Worm (Caenorhabditis elegans): Measurements from ENCODE around the gene K08C7.7.
"Not testable (repeated sequence)": the region's sequence is repeated elsewhere in the genome, so short reads cannot be mapped to it uniquely, and the experiment has no call there.

Gene K08C7.7

DNA sequence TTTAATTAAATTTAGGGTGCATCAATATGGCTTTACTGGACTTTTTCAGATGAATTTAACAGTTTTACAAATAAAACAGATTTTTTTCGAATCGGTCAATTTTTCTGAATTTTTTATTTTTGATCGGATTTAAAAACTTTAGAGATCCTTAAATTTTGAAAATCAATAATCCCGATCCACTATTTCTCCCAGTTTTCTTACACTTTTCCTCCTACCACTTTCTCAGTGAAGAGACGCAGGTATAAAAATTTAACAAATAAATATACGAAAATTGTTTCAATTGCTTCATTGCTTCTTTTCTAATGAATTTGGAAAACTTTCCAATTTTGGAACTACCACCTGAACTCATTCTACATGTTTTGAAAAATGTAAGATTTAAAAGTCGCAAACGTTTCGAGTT is at the start of gene K08C7.7:
Gene K08C7.7, plus strand, starts transcription at position 301 of the 400 bp plus-strand sequence.
- TF ChIP-seq dao-5 (tag; optimal IDR thresholded peaks at IDR 0.05) (no peak), him-1 (tag; optimal IDR thresholded peaks at IDR 0.05) (no peak), W03F9.2 (tag; optimal IDR thresholded peaks at IDR 0.05) (no peak)

DNA sequence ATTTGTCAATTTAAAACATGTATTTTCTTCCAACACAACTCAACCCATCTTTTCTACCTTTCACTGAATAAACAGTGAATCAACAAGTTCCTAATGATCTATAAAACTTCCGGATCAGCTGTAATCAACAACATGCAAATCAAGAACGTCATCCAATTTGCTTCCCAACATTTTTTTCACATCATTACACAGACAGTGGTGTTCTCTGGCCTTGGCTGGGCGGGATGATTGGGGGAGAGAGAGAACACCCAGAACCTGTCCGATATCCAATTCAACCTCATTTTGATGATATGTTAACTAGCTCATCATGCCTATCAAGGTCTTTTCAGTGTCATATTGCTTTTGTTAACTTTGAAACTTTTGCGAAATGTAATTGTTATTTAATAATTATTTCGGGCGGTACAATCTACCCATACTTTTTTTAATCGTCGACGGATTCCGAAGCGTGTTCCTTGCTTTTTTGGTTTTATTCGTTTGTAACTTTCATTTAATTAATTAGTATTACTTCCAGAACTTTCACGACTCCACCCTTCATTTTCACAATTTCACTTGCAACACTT is 49.2 kb upstream of the K08C7.7 start, which contains the start of gene ptr-14:
Gene ptr-14, plus strand, starts transcription at position 510 of the 560 bp plus-strand sequence.
- TF ChIP-seq him-1 (tag; optimal IDR thresholded peaks at IDR 0.05): no peak
- TF ChIP-seq dao-5 (tag; optimal IDR thresholded peaks at IDR 0.05): no peak
- TF ChIP-seq W03F9.2 (tag; optimal IDR thresholded peaks at IDR 0.05): no peak

DNA sequence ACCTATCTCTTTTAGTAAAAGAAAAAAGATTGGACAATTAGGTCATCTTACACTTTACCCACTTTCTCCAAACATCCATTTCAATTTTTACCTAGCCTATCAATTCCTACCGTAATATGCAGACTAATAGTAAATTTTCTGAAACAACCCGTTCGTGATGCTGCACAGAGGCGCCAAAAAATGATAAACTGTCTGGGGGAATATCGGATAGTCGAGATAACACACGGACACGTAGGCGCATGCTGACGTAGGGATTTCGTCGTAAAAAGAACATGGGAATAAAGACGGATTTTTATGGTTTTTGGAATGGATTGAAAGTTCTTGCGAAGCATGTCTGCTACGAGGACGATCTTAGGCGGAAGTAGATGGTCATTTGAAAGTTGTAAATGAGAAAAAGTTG is 47.9 kb upstream of the K08C7.7 start:
- TF ChIP-seq W03F9.2 (tag; optimal IDR thresholded peaks at IDR 0.05) (no peak), dao-5 (tag; optimal IDR thresholded peaks at IDR 0.05) (no peak), him-1 (tag; optimal IDR thresholded peaks at IDR 0.05) (no peak)

DNA sequence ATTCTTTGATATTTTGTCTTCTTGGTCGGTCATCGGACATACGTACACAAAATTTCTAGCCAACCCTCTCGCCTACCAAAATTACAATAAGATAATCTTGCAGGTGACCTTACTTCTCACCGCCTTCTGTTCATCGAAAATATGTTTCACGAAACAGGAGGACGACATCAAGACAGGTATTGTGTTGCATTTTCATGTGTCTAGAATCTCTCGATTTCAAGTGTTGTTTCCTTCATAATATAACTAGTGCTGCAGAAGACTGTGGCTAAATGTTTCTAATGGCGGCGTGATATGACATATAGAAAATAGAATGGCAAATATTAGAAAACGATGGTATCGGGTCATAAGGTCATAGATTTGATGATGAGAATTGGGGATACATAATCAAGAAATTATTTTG is 47.1 kb upstream of the K08C7.7 start:
- no peak for TF ChIP-seq him-1 (tag; optimal IDR thresholded peaks at IDR 0.05)
- TF ChIP-seq W03F9.2 (tag; optimal IDR thresholded peaks at IDR 0.05): no peak
- no peak for TF ChIP-seq dao-5 (tag; optimal IDR thresholded peaks at IDR 0.05)

DNA sequence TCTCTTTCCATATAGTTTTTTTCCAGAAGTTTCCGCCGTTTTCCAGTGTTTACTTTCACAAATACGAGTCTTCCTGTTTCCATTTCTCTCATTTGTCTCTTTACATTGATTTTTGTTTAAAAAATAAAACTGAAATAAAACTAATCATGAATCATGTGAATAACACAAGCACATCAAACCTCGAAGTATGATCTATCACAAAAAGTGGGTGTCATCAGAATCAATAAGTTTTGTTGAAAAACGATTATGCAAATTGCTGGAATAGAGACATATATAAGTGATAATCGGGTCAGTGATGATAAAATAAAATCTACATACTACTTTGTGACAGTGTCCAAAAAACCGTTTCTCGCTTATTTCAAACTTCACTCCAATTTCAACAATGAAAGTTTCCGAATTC is 43.4 kb upstream of the K08C7.7 start, which contains the start of gene R09H10.7:
Gene R09H10.7, plus strand, starts transcription at position 301 of the 400 bp plus-strand sequence.
- TF ChIP-seq dao-5 (tag; optimal IDR thresholded peaks at IDR 0.05) (no peak), W03F9.2 (tag; optimal IDR thresholded peaks at IDR 0.05) (no peak), him-1 (tag; optimal IDR thresholded peaks at IDR 0.05) (no peak)

DNA sequence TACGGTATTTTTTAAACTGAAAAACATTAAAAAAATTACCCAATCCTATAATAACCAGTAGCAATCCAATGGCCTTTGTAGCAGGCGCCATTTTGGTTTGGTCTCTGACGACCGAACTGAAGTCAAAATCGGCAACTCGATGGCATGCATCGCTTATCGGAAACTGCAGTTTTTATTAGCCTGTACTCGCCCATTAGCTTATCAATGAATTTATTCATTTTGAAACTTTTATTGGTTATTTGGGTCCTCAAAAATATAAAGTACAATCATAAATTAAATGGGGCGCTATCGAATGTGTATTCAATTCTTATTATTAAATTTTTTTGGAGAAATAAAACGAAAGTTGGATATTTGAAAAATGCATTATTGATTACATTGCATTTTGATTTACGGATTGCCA is 35.5 kb upstream of the K08C7.7 start, which contains the start of gene R09H10.5:
Gene R09H10.5, minus strand, starts transcription at position 106 of the 400 bp plus-strand sequence.
- TF ChIP-seq W03F9.2 (tag; optimal IDR thresholded peaks at IDR 0.05) (no peak), him-1 (tag; optimal IDR thresholded peaks at IDR 0.05) (no peak), dao-5 (tag; optimal IDR thresholded peaks at IDR 0.05) (no peak)

DNA sequence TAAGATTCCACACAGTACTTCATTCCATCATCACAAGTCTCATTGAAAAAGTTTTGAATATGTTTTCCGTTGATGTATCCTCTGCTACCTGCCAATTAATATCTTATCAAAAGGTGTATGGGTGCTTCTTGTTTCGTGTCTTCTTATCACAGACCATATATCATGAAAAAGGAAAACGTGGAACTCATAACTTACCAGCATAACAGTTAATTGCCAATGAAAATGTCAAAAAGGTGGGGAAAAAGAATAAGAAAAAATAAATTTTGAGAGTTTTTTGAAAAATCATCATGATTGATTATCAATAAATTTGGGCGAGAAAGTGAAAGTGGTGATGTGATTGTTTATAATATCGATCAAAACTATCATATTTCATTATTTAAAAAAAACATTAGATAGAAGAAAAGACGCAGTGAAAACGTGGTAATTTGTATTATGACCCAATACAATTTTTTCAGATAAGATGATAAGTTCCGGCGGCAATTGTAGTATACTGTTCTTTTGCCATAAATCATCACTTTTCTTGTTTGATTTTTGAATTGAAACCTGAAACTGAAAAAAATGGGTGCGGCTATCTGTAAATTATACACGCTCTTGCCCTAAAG is 33.2 kb upstream of the K08C7.7 start, which contains the start of gene F56C4.4:
Gene F56C4.4, minus strand, starts transcription at position 315 of the 602 bp plus-strand sequence.
- no peak for TF ChIP-seq him-1 (tag; optimal IDR thresholded peaks at IDR 0.05)
- no peak for TF ChIP-seq dao-5 (tag; optimal IDR thresholded peaks at IDR 0.05)
- TF ChIP-seq W03F9.2 (tag; optimal IDR thresholded peaks at IDR 0.05): no peak

DNA sequence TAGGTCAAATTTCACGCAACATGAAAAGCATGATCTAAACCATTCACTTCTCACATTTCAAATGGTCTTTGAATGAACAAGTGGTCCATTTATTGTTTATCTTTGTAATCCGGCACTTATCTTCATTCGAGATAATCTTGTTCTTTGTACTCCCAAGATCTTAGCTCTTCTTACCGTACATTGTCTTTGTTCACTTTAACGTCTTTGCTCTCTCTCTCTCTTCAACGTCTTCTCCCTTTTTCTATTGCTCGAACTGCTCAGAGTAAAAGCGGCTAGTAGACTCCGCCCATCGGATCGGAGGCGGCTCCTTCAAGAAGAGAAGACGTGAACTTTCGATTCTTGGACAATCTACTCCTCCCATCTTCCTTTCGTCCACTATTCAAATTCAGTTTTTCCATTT is 27.6 kb upstream of the K08C7.7 start, which contains the start of gene F56C4.1:
Gene F56C4.1, plus strand, starts transcription at position 301 of the 400 bp plus-strand sequence.
- TF ChIP-seq him-1 (tag; optimal IDR thresholded peaks at IDR 0.05): no peak
- no peak for TF ChIP-seq dao-5 (tag; optimal IDR thresholded peaks at IDR 0.05)
- no peak for TF ChIP-seq W03F9.2 (tag; optimal IDR thresholded peaks at IDR 0.05)

DNA sequence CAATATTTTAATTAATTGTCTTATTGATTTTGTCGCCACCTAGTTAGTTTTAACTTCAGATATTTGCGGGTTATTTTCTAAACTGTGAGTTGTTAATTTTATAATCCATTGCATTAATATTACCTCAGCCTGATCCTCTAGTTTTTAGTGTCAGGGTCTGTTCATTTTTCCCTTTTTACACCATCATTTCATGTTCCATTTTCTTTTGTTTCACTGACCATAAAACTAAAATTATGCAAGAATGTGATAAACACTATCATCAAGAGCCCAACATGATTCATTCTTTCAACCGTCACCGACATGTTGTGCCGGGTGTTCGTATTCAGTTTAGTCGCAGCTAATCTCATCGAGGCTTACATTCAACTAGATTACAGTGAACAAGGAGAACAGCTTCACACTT is 25.3 kb upstream of the K08C7.7 start, which contains the start of gene F56C4.2:
Gene F56C4.2, plus strand, starts transcription at position 301 of the 400 bp plus-strand sequence.
- TF ChIP-seq dao-5 (tag; optimal IDR thresholded peaks at IDR 0.05) (no peak), W03F9.2 (tag; optimal IDR thresholded peaks at IDR 0.05) (no peak), him-1 (tag; optimal IDR thresholded peaks at IDR 0.05) (no peak)

DNA sequence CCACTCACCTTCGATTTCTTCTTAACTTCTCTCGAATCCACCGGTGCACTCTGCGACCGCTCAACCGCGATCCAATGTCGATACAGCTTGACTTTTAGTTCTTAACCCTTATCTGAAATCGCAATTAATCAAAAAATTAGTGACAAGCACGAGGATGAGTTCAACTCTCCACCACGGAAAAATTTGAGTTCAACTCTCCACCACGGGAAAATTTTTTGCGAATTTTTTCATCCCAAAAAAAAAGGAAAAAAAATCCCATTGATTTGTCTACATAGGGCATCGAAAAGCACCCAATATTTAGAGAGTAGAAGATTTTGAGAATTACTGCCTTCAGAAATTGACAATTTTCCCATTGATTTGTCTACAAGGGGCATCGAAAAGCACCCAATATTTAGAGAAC is 10.2 kb upstream of the K08C7.7 start, which contains the start of gene glb-19:
Gene glb-19, minus strand, starts transcription at position 101 of the 400 bp plus-strand sequence.
- not testable (repeated sequence) for TF ChIP-seq dao-5, him-1, W03F9.2 (tag; optimal IDR thresholded peaks at IDR 0.05)

DNA sequence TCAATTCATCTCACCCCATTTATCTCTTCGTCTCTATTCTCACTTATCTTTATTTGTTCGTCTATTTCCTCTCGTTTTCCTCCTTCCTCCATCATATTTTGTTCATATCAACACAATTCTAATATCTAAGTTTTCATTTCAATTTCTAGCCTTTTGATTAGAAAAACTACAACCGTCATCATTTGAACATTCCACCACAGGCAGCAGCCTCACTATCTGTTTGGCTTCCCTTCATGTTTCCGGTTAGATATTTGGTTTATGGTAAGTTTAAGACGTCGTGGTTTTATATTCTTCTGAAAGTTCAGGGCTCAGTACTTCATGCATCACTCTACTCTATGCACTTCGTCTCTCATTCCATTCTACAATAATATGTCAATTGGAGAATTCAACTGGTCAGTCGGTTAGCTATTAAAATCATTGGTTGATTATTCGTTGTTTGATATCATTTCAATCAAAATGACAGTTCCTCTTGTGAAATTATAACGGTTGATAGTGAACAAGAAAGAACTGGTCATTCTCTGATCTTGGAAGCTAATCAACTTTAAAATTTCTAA is 7.4 kb upstream of the K08C7.7 start, which contains the start of gene K08C7.1:
Gene K08C7.1, plus strand, starts transcription at position 43 of the 554 bp plus-strand sequence.
- TF ChIP-seq dao-5 (tag; optimal IDR thresholded peaks at IDR 0.05) (no peak), him-1 (tag; optimal IDR thresholded peaks at IDR 0.05) (no peak), W03F9.2 (tag; optimal IDR thresholded peaks at IDR 0.05) (no peak)

DNA sequence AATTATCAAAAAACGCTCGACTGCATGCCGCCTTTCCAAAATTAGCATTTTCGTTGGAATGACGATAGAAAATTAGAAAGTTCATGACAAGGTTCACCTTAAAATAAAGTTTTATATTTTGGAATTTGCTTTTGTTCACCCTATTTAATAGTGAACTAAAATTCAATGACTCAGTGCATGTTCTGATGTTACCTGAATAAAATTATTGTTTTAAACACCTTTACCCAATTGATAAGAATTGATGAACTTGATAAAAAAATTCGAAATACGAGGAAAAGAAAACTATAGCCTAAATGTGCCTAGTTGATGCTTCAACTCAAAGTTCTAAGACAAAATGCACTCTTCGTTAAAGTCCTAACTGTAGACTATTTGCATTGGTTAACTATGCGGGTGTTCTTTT is 3.2 kb upstream of the K08C7.7 start:
- TF ChIP-seq W03F9.2 (tag; optimal IDR thresholded peaks at IDR 0.05): no peak
- TF ChIP-seq dao-5 (tag; optimal IDR thresholded peaks at IDR 0.05): no peak
- no peak for TF ChIP-seq him-1 (tag; optimal IDR thresholded peaks at IDR 0.05)

DNA sequence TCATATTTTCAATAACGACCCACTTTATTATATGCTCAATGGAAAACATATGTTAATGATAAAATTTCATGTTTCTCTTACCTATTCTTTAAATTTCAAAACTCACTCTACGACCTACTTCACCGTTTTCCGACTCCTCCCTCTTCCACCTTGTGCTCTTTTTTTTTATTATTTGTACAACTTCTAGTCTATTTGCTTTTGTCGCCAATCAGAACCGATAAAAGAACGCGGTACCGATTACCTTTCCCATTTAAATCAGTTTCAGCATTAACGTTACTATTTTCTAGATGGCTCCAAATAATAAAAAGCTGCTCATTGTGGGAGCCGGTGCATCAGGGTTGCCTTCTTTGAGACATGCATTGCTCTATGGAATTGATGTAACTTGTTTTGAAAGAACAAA is 2.5 kb upstream of the K08C7.7 start, which contains the start of gene fmo-1:
Gene fmo-1, plus strand, starts transcription at position 98 of the 400 bp plus-strand sequence.
- TF ChIP-seq him-1 (tag; optimal IDR thresholded peaks at IDR 0.05) (no peak), W03F9.2 (tag; optimal IDR thresholded peaks at IDR 0.05) (no peak), dao-5 (tag; optimal IDR thresholded peaks at IDR 0.05) (no peak)

DNA sequence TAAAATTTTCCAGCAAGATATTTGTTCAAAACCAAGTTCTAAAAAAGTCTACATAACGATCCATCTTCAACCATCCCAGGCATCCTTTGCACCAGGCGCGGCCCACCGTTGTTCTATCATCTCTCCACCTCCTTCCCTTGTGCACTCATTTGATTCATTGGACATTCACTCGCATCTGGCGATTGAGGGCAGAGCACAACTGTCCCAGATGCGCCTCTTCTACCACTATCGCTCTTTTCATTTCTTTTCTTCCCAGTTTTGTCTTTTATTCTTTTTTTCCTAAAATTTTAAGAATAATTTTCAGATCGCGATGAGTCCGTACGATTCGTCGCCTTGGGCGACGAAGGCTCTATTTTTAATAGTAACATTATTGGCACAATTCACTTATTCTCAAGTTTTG is 2.3 kb downstream of the K08C7.7 start, which contains the start of gene epi-1:
Gene epi-1, plus strand, starts transcription at position 301 of the 400 bp plus-strand sequence.
- TF ChIP-seq dao-5 (tag; optimal IDR thresholded peaks at IDR 0.05): no peak
- TF ChIP-seq him-1 (tag; optimal IDR thresholded peaks at IDR 0.05): no peak
- no peak for TF ChIP-seq W03F9.2 (tag; optimal IDR thresholded peaks at IDR 0.05)

Measured in whole organism, L4/young adult.